Fruit fly (Drosophila melanogaster): ENCODE data around the gene Grasp65.

Grasp65 gene

dm6 chr3L:19954426-19954825 lies 29.7 kb downstream of the Grasp65 start, which contains the start of gene CG42654:
Gene CG42654 (minus strand): TSS chr3L:19954526.
- TF ChIP-seq dl (GFP tag; optimal IDR thresholded peaks at IDR 0.05; ENCODE audit: insufficient read depth in 1 of 2, partially characterized antibody in 2 of 2) (no peak), fru (GFP tag; optimal IDR thresholded peaks at IDR 0.05) (no peak), lola (GFP tag; optimal IDR thresholded peaks at IDR 0.05) (no peak), woc (GFP tag; optimal IDR thresholded peaks at IDR 0.05) (no peak), rgr (GFP tag; optimal IDR thresholded peaks at IDR 0.05) (no peak), pan (optimal IDR thresholded peaks at IDR 0.05) (no peak), Rel (GFP tag; optimal IDR thresholded peaks at IDR 0.05) (no peak), Rel (tag; optimal IDR thresholded peaks at IDR 0.05) (no peak), CrebA (GFP tag; optimal IDR thresholded peaks at IDR 0.05; ENCODE audit: borderline replicate concordance) (no peak), psq (GFP tag; optimal IDR thresholded peaks at IDR 0.05) (no peak), CG32264 (GFP tag; optimal IDR thresholded peaks at IDR 0.05) (no peak), Myc (optimal IDR thresholded peaks at IDR 0.05) (no peak), Abd-B (GFP tag; optimal IDR thresholded peaks at IDR 0.05) (no peak), tai (GFP tag; optimal IDR thresholded peaks at IDR 0.05) (no peak)

- no peak for TF ChIP-seq dl (GFP tag; optimal IDR thresholded peaks at IDR 0.05; ENCODE audit: insufficient read depth in 1 of 2, partially characterized antibody in 2 of 2)
- TF ChIP-seq Jra (GFP tag; optimal IDR thresholded peaks at IDR 0.05): no peak
- TF ChIP-seq Dfd (GFP tag; optimal IDR thresholded peaks at IDR 0.05): no peak
- TF ChIP-seq dmrt93B (GFP tag; optimal IDR thresholded peaks at IDR 0.05): no peak
- no peak for TF ChIP-seq tai (GFP tag; optimal IDR thresholded peaks at IDR 0.05)
- no peak for TF ChIP-seq sage (GFP tag; optimal IDR thresholded peaks at IDR 0.05)
- TF ChIP-seq Sp1 (GFP tag; optimal IDR thresholded peaks at IDR 0.05): no peak
- TF ChIP-seq foxo (GFP tag; optimal IDR thresholded peaks at IDR 0.05): no peak
- TF ChIP-seq CG32264 (GFP tag; optimal IDR thresholded peaks at IDR 0.05): no peak
These were observed 31.0 kb downstream of the Grasp65 start, which contains the start of gene CG42263 for dm6 chr3L:19955699-19956098. Gene CG42263 (minus strand): TSS chr3L:19955799.

- TF ChIP-seq Mio (GFP tag; optimal IDR thresholded peaks at IDR 0.05) (no peak), CrebA (GFP tag; optimal IDR thresholded peaks at IDR 0.05; ENCODE audit: borderline replicate concordance) (no peak), rgr (GFP tag; optimal IDR thresholded peaks at IDR 0.05) (peak; percentile 7), Hr83 (GFP tag; optimal IDR thresholded peaks at IDR 0.05; ENCODE audit: poor library complexity, severe bottlenecking) (no peak), usp (GFP tag; optimal IDR thresholded peaks at IDR 0.05) (no peak), Jra (GFP tag; optimal IDR thresholded peaks at IDR 0.05) (no peak)
These were observed 37.1 kb downstream of the Grasp65 start for dm6 chr3L:19961805-19962204.

- TF ChIP-seq dmrt93B (GFP tag; optimal IDR thresholded peaks at IDR 0.05) (no peak), Hr83 (GFP tag; optimal IDR thresholded peaks at IDR 0.05; ENCODE audit: poor library complexity, severe bottlenecking) (no peak), CrebA (GFP tag; optimal IDR thresholded peaks at IDR 0.05; ENCODE audit: borderline replicate concordance) (no peak)
These were observed 44.2 kb downstream of the Grasp65 start for dm6 chr3L:19968725-19969598.

Measured in whole organism, wandering third instar larva.